Fruit fly (Drosophila melanogaster): ENCODE measurements around the gene Ravus.

DNA sequence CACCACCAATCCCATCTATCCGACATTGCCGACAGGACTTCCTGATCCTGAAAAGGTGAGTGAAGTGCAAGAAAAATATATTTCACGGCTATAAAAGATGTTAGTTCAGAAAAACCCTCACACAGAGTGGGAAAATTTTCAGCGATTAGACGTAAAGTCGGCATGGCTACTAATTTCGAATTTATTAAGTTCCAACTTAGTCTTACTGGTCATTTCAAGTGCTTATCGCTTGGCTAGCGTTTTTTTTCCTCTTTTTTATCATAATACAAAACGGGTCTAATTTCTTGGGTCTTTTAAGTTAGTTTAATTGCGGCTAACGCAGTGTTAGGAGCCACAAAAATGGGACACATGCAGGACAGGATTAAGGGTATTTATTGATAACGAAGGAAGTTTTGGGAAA lies 39.3 kb upstream of the Ravus start, which contains the start of gene CG43208:
- TF ChIP-seq CG32121 (GFP tag; IDR thresholded peaks at IDR 0.05) (no peak), EcR (GFP tag; optimal IDR thresholded peaks at IDR 0.05) (no peak), CG13204 (GFP tag; optimal IDR thresholded peaks at IDR 0.05) (no peak), Ets98B (GFP tag; IDR thresholded peaks at IDR 0.05) (no peak), rn (GFP tag; IDR thresholded peaks at IDR 0.05) (no peak), CG8159 (tag; optimal IDR thresholded peaks at IDR 0.05) (no peak)
